Worm (Caenorhabditis elegans): ENCODE data around the gene Y60A9.1.

DNA sequence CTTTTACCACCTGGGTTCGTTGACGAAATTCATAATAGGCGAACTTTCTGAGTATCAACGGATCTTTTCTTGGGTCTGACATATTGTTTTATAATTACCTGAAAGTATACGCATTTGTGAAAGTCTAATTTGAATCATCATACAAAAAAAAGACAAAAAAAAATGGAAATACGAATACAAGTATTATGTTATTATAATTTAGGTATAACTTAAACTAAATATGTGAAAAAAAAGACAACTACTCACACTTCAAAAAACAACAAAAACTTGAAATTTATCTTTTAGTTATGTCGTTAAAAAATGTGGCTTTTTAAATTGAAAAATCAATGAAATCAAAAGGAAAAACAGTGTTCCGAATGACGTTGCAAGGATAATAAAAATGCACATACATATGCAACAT, 17.6 kb upstream of the Y60A9.1 start, which contains the start of gene fbxa-179:
- no peak for TF ChIP-seq unc-62 (GFP tag; optimal IDR thresholded peaks at IDR 0.05 in 1 of 2)
- TF ChIP-seq unc-62 (tag; optimal IDR thresholded peaks at IDR 0.05): no peak
- no peak for TF ChIP-seq ama-1 (optimal IDR thresholded peaks at IDR 0.05)
- no peak for TF ChIP-seq ZK546.5 (tag; optimal IDR thresholded peaks at IDR 0.05)
- TF ChIP-seq unc-39 (tag; optimal IDR thresholded peaks at IDR 0.05): no peak
- TF ChIP-seq dve-1 (tag; optimal IDR thresholded peaks at IDR 0.05; ENCODE audit: insufficient read depth): no peak
- TF ChIP-seq ceh-62 (tag; optimal IDR thresholded peaks at IDR 0.05): no peak
- TF ChIP-seq nhr-111 (GFP tag; optimal IDR thresholded peaks at IDR 0.05): no peak
- no peak for TF ChIP-seq fos-1 (tag; optimal IDR thresholded peaks at IDR 0.05)
- no peak for TF ChIP-seq pqm-1 (tag; optimal IDR thresholded peaks at IDR 0.05)
- no peak for TF ChIP-seq lin-1 (GFP tag; IDR thresholded peaks at IDR 0.05)

Measured in whole organism, L4 larva.